Worm (Caenorhabditis elegans): Measurements from ENCODE around the gene pfd-5.

- TF ChIP-seq W03F9.2 (tag; optimal IDR thresholded peaks at IDR 0.05) (no peak), him-1 (tag; optimal IDR thresholded peaks at IDR 0.05) (no peak)
Observed at ce11 chrIII:7203130-7203775, 4.6 kb upstream of the pfd-5 start.

All from whole organism, L4/young adult.